Fruit fly (Drosophila melanogaster) whole organism, embryonic: ENCODE data around the gene trbl.
A peak's percentile ranks its signal among the peaks of the same experiment; 100 is the strongest.

ENCODE experiments used
- ATbp ChIP-seq: fragments of 200-800 bp; sonication (Bioruptor generic); optimal IDR thresholded peaks from 2 replicates; lab custom pipeline; 2017; ENCODE audit warnings: missing biosample characterization, mild to moderate bottlenecking, missing genetic modification characterization, missing genetic modification reagents
- C15 ChIP-seq: fragments of 200-800 bp; sonication (Bioruptor generic); IDR thresholded peaks from 3 replicates; pipeline ENCODE4 v1.3.6; 2022; ENCODE audit warnings: missing biosample characterization, missing genetic modification characterization
- CG10366 ChIP-seq: fragments of 200-800 bp; sonication (Bioruptor generic); IDR thresholded peaks from 2 replicates; pipeline ENCODE4 v1.3.6; 2022; ENCODE audit warnings: missing biosample characterization, missing genetic modification characterization
- CG10543 ChIP-seq: fragments of 200-800 bp; sonication (Bioruptor generic); optimal IDR thresholded peaks from 3 replicates; lab custom pipeline; 2017; ENCODE audit warnings: missing biosample characterization, mild to moderate bottlenecking, missing genetic modification characterization, moderate library complexity
- CG10565 ChIP-seq: fragments of 200-800 bp; sonication (Bioruptor generic); optimal IDR thresholded peaks from 3 replicates; lab custom pipeline; 2016; ENCODE audit warnings: missing biosample characterization, mild to moderate bottlenecking, missing genetic modification characterization
- CG10959 ChIP-seq: fragments of 200-800 bp; sonication (Bioruptor generic); IDR thresholded peaks from 2 replicates; pipeline ENCODE4 v1.3.6; 2022; ENCODE audit warnings: missing biosample characterization, missing genetic modification characterization
- CG11085 ChIP-seq: fragments of 200-800 bp; sonication (Bioruptor generic); IDR thresholded peaks from 2 replicates; pipeline ENCODE4 v1.3.6; 2022; ENCODE audit warnings: missing biosample characterization, missing genetic modification characterization
- CG11398 ChIP-seq: fragments of 200-800 bp; sonication (Bioruptor generic); optimal IDR thresholded peaks from 2 replicates; lab custom pipeline; 2016; ENCODE audit warnings: missing biosample characterization, missing genetic modification characterization
- CG12071 ChIP-seq: fragments of 200-800 bp; sonication (Bioruptor generic); optimal IDR thresholded peaks from 3 replicates; lab custom pipeline; 2018; ENCODE audit warnings: missing biosample characterization, mild to moderate bottlenecking, missing genetic modification characterization
- CG12219 ChIP-seq: fragments of 200-800 bp; sonication (Bioruptor generic); optimal IDR thresholded peaks from 3 replicates; lab custom pipeline; 2018; ENCODE audit warnings: missing biosample characterization, mild to moderate bottlenecking, missing genetic modification characterization
- CG16815 ChIP-seq: fragments of 200-800 bp; sonication (Bioruptor generic); optimal IDR thresholded peaks from 3 replicates; lab custom pipeline; 2017; ENCODE audit warnings: missing biosample characterization, mild to moderate bottlenecking, missing genetic modification characterization
- CG17359 ChIP-seq: fragments of 200-800 bp; sonication (Bioruptor generic); optimal IDR thresholded peaks from 3 replicates; lab custom pipeline; 2018; ENCODE audit warnings: missing biosample characterization, mild to moderate bottlenecking, missing genetic modification characterization, moderate library complexity
- CG18476 ChIP-seq: fragments of 200-800 bp; sonication (Bioruptor generic); optimal IDR thresholded peaks from 2 replicates; lab custom pipeline; 2016; ENCODE audit warnings: missing biosample characterization, mild to moderate bottlenecking, missing genetic modification characterization
- CG18599 ChIP-seq: fragments of 200-800 bp; sonication (Bioruptor generic); optimal IDR thresholded peaks from 3 replicates; lab custom pipeline; 2017; ENCODE audit warnings: missing biosample characterization, missing genetic modification characterization, mild to moderate bottlenecking, moderate library complexity, missing genetic modification reagents
- CG3995 ChIP-seq: fragments of 200-800 bp; sonication (Bioruptor generic); optimal IDR thresholded peaks from 3 replicates; lab custom pipeline; 2016; ENCODE audit warnings: missing biosample characterization, missing genetic modification characterization
- CG6791 ChIP-seq: fragments of 200-800 bp; sonication (Bioruptor generic); IDR thresholded peaks from 3 replicates; pipeline ENCODE4 v1.3.6; 2022; ENCODE audit warnings: missing biosample characterization, missing genetic modification characterization; ENCODE audit not compliant: partially characterized antibody
- CG7556 ChIP-seq: fragments of 200-800 bp; sonication (Bioruptor generic); optimal IDR thresholded peaks from 2 replicates; lab custom pipeline; 2017; ENCODE audit warnings: missing biosample characterization, mild to moderate bottlenecking, missing genetic modification characterization
- CG8089 ChIP-seq: fragments of 200-800 bp; sonication (Bioruptor generic); optimal IDR thresholded peaks from 3 replicates; lab custom pipeline; 2016; ENCODE audit warnings: missing biosample characterization, missing genetic modification characterization
- CG8359 ChIP-seq: fragments of 200-800 bp; sonication (Bioruptor generic); optimal IDR thresholded peaks from 2 replicates; lab custom pipeline; 2017; ENCODE audit warnings: missing biosample characterization, mild to moderate bottlenecking, missing genetic modification characterization, borderline replicate concordance
- CHES-1-like ChIP-seq: fragments of 200-800 bp; sonication (Bioruptor generic); optimal IDR thresholded peaks from 2 replicates; lab custom pipeline; 2016; ENCODE audit warnings: missing biosample characterization, missing genetic modification characterization
- Lim3 ChIP-seq: fragments of 200-800 bp; sonication (Bioruptor generic); IDR thresholded peaks from 2 replicates; pipeline ENCODE4 v1.3.6; 2022; ENCODE audit warnings: missing biosample characterization, missing genetic modification characterization
- Mrtf ChIP-seq: fragments of 200-800 bp; sonication (Bioruptor generic); IDR thresholded peaks from 3 replicates; pipeline ENCODE4 v1.3.6; 2022; ENCODE audit warnings: missing biosample characterization, missing genetic modification characterization
- Oli ChIP-seq: fragments of 200-800 bp; sonication (Bioruptor generic); optimal IDR thresholded peaks from 2 replicates; lab custom pipeline; 2018; ENCODE audit warnings: missing biosample characterization, mild to moderate bottlenecking, missing genetic modification characterization, moderate library complexity
- Ravus ChIP-seq: fragments of 200-800 bp; sonication (Bioruptor generic); IDR thresholded peaks from 2 replicates; pipeline ENCODE4 v1.3.6; 2022; ENCODE audit warnings: missing biosample characterization, missing genetic modification characterization
- Side ChIP-seq: fragments of 200-800 bp; sonication (Bioruptor generic); optimal IDR thresholded peaks from 2 replicates; lab custom pipeline; 2016; ENCODE audit warnings: missing biosample characterization, missing genetic modification characterization
- abd-A ChIP-seq: fragments of 200-800 bp; sonication (Bioruptor generic); optimal IDR thresholded peaks from 3 replicates; lab custom pipeline; 2019; ENCODE audit warnings: missing biosample characterization, mild to moderate bottlenecking, missing genetic modification characterization, moderate library complexity
- aop ChIP-seq: fragments of 200-800 bp; sonication (Bioruptor generic); IDR thresholded peaks from 2 replicates; pipeline ENCODE4 v1.3.6; 2022; ENCODE audit warnings: missing biosample characterization, missing genetic modification characterization
- ato ChIP-seq: fragments of 200-800 bp; sonication (Bioruptor generic); IDR thresholded peaks from 2 replicates; pipeline ENCODE4 v1.3.6; 2022; ENCODE audit warnings: missing biosample characterization, missing genetic modification characterization; ENCODE audit not compliant: partially characterized antibody
- bab2 ChIP-seq: fragments of 200-800 bp; sonication (Bioruptor generic); optimal IDR thresholded peaks from 2 replicates; lab custom pipeline; 2016; ENCODE audit warnings: missing biosample characterization, missing genetic modification characterization
- caup ChIP-seq: fragments of 200-800 bp; sonication (Bioruptor generic); optimal IDR thresholded peaks from 3 replicates; lab custom pipeline; 2017; ENCODE audit warnings: missing biosample characterization, mild to moderate bottlenecking, missing genetic modification characterization, moderate library complexity; ENCODE audit not compliant: severe bottlenecking
- dan ChIP-seq: fragments of 200-800 bp; sonication (Bioruptor generic); IDR thresholded peaks from 2 replicates; pipeline ENCODE4 v1.3.6; 2022; ENCODE audit warnings: missing biosample characterization, missing genetic modification characterization
- dati ChIP-seq: fragments of 200-800 bp; sonication (Bioruptor generic); IDR thresholded peaks from 2 replicates; pipeline ENCODE4 v1.3.6; 2022; ENCODE audit warnings: missing biosample characterization, missing genetic modification characterization
- dysf ChIP-seq: fragments of 200-800 bp; sonication (Bioruptor generic); IDR thresholded peaks from 3 replicates; pipeline ENCODE4 v1.3.6; 2022; ENCODE audit warnings: missing biosample characterization, missing genetic modification characterization
- eyg ChIP-seq: fragments of 200-800 bp; sonication (Bioruptor generic); optimal IDR thresholded peaks from 3 replicates; lab custom pipeline; 2016; ENCODE audit warnings: missing biosample characterization, missing genetic modification characterization
- gsb-n ChIP-seq: fragments of 200-800 bp; sonication (Bioruptor generic); optimal IDR thresholded peaks from 3 replicates; lab custom pipeline; 2018; ENCODE audit warnings: missing biosample characterization, mild to moderate bottlenecking, missing genetic modification characterization
- inv ChIP-seq: fragments of 200-800 bp; sonication (Bioruptor generic); IDR thresholded peaks from 2 replicates; pipeline ENCODE4 v1.3.6; 2022; ENCODE audit warnings: missing biosample characterization, missing genetic modification characterization; ENCODE audit not compliant: partially characterized antibody
- jumu ChIP-seq: fragments of 200-800 bp; sonication (Bioruptor generic); optimal IDR thresholded peaks from 3 replicates; lab custom pipeline; 2016; ENCODE audit warnings: missing biosample characterization, missing genetic modification characterization
- ken ChIP-seq: fragments of 200-800 bp; sonication (Bioruptor generic); IDR thresholded peaks from 3 replicates; pipeline ENCODE4 v1.3.6; 2022; ENCODE audit warnings: missing biosample characterization, missing genetic modification characterization
- klu ChIP-seq: fragments of 200-800 bp; sonication (Bioruptor generic); IDR thresholded peaks from 2 replicates; pipeline ENCODE4 v1.3.6; 2022; ENCODE audit warnings: missing biosample characterization, missing genetic modification characterization
- repo ChIP-seq: fragments of 200-800 bp; sonication (Bioruptor generic); optimal IDR thresholded peaks from 2 replicates; lab custom pipeline; 2016; ENCODE audit warnings: missing biosample characterization, missing genetic modification characterization
- rib ChIP-seq: fragments of 200-800 bp; sonication (Bioruptor generic); IDR thresholded peaks from 2 replicates; pipeline ENCODE4 v1.3.6; 2022; ENCODE audit warnings: missing biosample characterization, missing genetic modification characterization
- shn ChIP-seq: fragments of 200-800 bp; sonication (Bioruptor generic); optimal IDR thresholded peaks from 3 replicates; lab custom pipeline; 2016; ENCODE audit warnings: missing biosample characterization, missing genetic modification characterization
- sug ChIP-seq: fragments of 200-800 bp; optimal IDR thresholded peaks from 2 replicates; lab custom pipeline; 2019; ENCODE audit warnings: missing biosample characterization, mild to moderate bottlenecking, missing genetic modification characterization, moderate library complexity
- trem ChIP-seq: fragments of 200-800 bp; optimal IDR thresholded peaks from 3 replicates; lab custom pipeline; 2019; ENCODE audit warnings: missing biosample characterization, mild to moderate bottlenecking, missing genetic modification characterization, moderate library complexity
- trh ChIP-seq: fragments of 200-800 bp; sonication (Bioruptor generic); optimal IDR thresholded peaks from 2 replicates; lab custom pipeline; 2016; ENCODE audit warnings: missing biosample characterization, missing genetic modification characterization
- ttk ChIP-seq: fragments of 200-800 bp; sonication (Bioruptor generic); IDR thresholded peaks from 2 replicates; pipeline ENCODE4 v2.1.2; 2022; ENCODE audit warnings: missing biosample characterization, missing genetic modification characterization
- z ChIP-seq: fragments of 200-800 bp; sonication (Bioruptor generic); IDR thresholded peaks from 3 replicates; pipeline ENCODE4 v1.3.6; 2022; ENCODE audit warnings: missing biosample characterization, missing genetic modification characterization
- zfh2 ChIP-seq: fragments of 200-800 bp; sonication (Bioruptor generic); optimal IDR thresholded peaks from 2 replicates; lab custom pipeline; 2016; ENCODE audit warnings: missing biosample characterization, missing genetic modification characterization

trbl gene

dm6 chr3L:20398243-20399222 is 2.9 kb downstream of the trbl start (continued):
- TF ChIP-seq Side (GFP tag; lab: Kevin White, UChicago) (peak; percentile 55), z (GFP tag; lab: Robert Waterston, UW) (no peak), Oli (tag; lab: Kevin White, UChicago) (peak; percentile 92), CHES-1-like (GFP tag; lab: Kevin White, UChicago) (peak; percentile 50), eyg (GFP tag; lab: Kevin White, UChicago) (peak; percentile 47), dysf (GFP tag; lab: Robert Waterston, UW) (peak; percentile 89), CG12071 (peak; percentile 67), CG11085 (no peak), repo (GFP tag; lab: Kevin White, UChicago) (peak; percentile 44), caup (GFP tag; lab: Kevin White, UChicago) (peak; percentile 83), CG7556 (GFP tag; lab: Kevin White, UChicago) (peak; percentile 92), CG18476 (GFP tag; lab: Kevin White, UChicago) (peak; percentile 74), Mrtf (peak; percentile 63; the same call in 1 of the 3 replicates), CG8089 (GFP tag; lab: Kevin White, UChicago) (peak; percentile 51), ttk (GFP tag; lab: Robert Waterston, UW) (peak; percentile 75), ATbp (peak; percentile 85), jumu (GFP tag; lab: Kevin White, UChicago) (peak; percentile 63), rib (no peak), zfh2 (GFP tag; lab: Kevin White, UChicago) (peak; percentile 64), CG16815 (peak; percentile 60), trem (peak; percentile 77), dati (GFP tag; lab: Robert Waterston, UW) (0 out of 2 replicates have a peak, but pooled peaks have one; percentile 28), CG12219 (GFP tag; lab: Kevin White, UChicago) (peak; percentile 85), CG8359 (GFP tag; lab: Kevin White, UChicago) (peak; percentile 29), shn (GFP tag; lab: Kevin White, UChicago) (peak; percentile 59), ato (no peak), CG3995 (GFP tag; lab: Kevin White, UChicago) (peak; percentile 22), CG6791 (GFP tag; lab: Robert Waterston, UW) (no peak), abd-A (tag; lab: Kevin White, UChicago) (peak; percentile 87), trh (GFP tag; lab: Kevin White, UChicago) (peak; percentile 46), inv (GFP tag; lab: Robert Waterston, UW) (no peak), CG10366 (peak; percentile 67), CG17359 (tag; lab: Kevin White, UChicago) (peak; percentile 87), ken (GFP tag; lab: Robert Waterston, UW) (peak; percentile 59; the same call in 2 of the 3 replicates), Lim3 (0 out of 2 replicates have a peak, but pooled peaks have one; percentile 15), gsb-n (tag; lab: Kevin White, UChicago) (peak; percentile 76), bab2 (GFP tag; lab: Kevin White, UChicago) (peak; percentile 71), dan (no peak), CG10959 (GFP tag; lab: Robert Waterston, UW) (0 out of 2 replicates have a peak, but pooled peaks have one; percentile 46), CG18599 (GFP tag; lab: Kevin White, UChicago) (peak; percentile 85), sug (tag; lab: Kevin White, UChicago) (peak; percentile 79), C15 (GFP tag; lab: Robert Waterston, UW) (0 out of 3 replicates have a peak, but pooled peaks have one; percentile 51), aop (GFP tag; lab: Robert Waterston, UW) (no peak), CG10543 (GFP tag; lab: Kevin White, UChicago) (peak; percentile 91), CG10565 (GFP tag; lab: Kevin White, UChicago) (peak; percentile 29), klu (peak; percentile 65; the same call in 1 of the 2 replicates), Ravus (GFP tag; lab: Robert Waterston, UW) (peak; percentile 44), CG11398 (GFP tag; lab: Kevin White, UChicago) (peak; percentile 23)
